Worm (Caenorhabditis elegans) whole organism, L4 larva: ENCODE measurements around the gene srab-2.

Experiments
- T20F7.1 ChIP-seq: fragments of 200-800 bp; sonication (Bioruptor generic); optimal IDR thresholded peaks from 2 replicates; lab custom pipeline; 2018; ENCODE audit warnings: mild to moderate bottlenecking, missing genetic modification characterization, missing compliant biosample characterization
- ama-1 ChIP-seq: fragments of 150-350 bp; optimal IDR thresholded peaks from 2 replicates; lab custom pipeline; 2014; ENCODE audit warnings: inconsistent platforms, mixed read lengths
- ceh-20 ChIP-seq: fragments of 200-800 bp; sonication (Bioruptor generic); IDR thresholded peaks from 2 replicates; pipeline ENCODE4 v1.3.6; 2022; ENCODE audit warnings: missing genetic modification reagents, missing genetic modification characterization, missing compliant biosample characterization
- lin-15B ChIP-seq: fragments of 150-350 bp; sonication (generic microtip); optimal IDR thresholded peaks from 3 replicates; lab custom pipeline; 2014; ENCODE audit warnings: missing biosample characterization, missing genetic modification characterization
- lir-3 ChIP-seq: sonication (generic microtip); optimal IDR thresholded peaks from 2 replicates; lab custom pipeline; 2016; ENCODE audit warnings: mild to moderate bottlenecking, missing genetic modification characterization, missing compliant biosample characterization
- skn-1 ChIP-seq: fragments of 150-350 bp; optimal IDR thresholded peaks from 2 replicates; lab custom pipeline; 2014; ENCODE audit warnings: missing biosample characterization, missing genetic modification characterization
- unc-130 ChIP-seq: sonication (generic microtip); optimal IDR thresholded peaks from 2 replicates; lab custom pipeline; 2016; ENCODE audit warnings: missing genetic modification reagents, missing genetic modification characterization, missing compliant biosample characterization
- zag-1 ChIP-seq: fragments of 150-350 bp; optimal IDR thresholded peaks from 2 replicates; lab custom pipeline; 2014; ENCODE audit warnings: missing biosample characterization, missing genetic modification characterization

DNA sequence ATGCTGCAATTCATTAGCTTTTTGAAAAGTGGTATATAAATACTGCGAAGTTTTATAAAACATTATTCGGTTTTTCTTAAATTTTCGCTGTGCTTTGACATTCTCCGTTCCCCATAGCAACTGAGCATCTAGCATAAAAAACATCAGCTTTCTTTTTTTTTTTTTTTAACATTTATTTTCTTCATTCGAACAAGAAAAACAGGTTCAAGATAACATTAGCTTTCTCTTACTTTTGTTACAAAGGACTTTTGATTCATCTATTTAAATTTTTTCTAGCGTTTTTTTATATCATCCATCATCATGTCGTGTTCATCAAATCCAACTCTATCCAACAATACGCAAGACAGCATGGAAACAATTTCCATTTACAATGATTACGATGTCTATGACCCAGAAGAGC is 33.1 kb upstream of the srab-2 start, which contains the start of gene F14F9.3:
- TF ChIP-seq unc-130 (no peak), T20F7.1 (GFP tag; lab: Kevin White, UChicago) (no peak), lin-15B (tag; lab: Kevin White, UChicago) (no peak), lir-3 (tag; lab: Kevin White, UChicago) (no peak), ama-1 (lab: Kevin White, UChicago) (no peak), skn-1 (no peak), ceh-20 (GFP tag; lab: Robert Waterston, UW) (no peak), zag-1 (tag; lab: Kevin White, UChicago) (no peak)
